Fruit fly (Drosophila melanogaster) ovary, adult (tissue): ENCODE results near the gene CG33268.
A peak's percentile ranks its signal among the peaks of the same experiment; 100 is the strongest.
"Not testable (repeated sequence)": the region's sequence is repeated elsewhere in the genome, so short reads cannot be mapped to it uniquely, and the experiment has no call there.

Experiments used
- CG17801 ChIP-seq: fragments of 200-800 bp; optimal IDR thresholded peaks from 2 replicates; lab custom pipeline; 2019; ENCODE audit warnings: missing biosample characterization, mild to moderate bottlenecking, missing genetic modification characterization, moderate library complexity; ENCODE audit not compliant: partially characterized antibody

Gene CG33268

dm6 chr3L:11604227-11604626 lies 13.2 kb upstream of the CG33268 start:
- TF ChIP-seq CG17801, result no peak

dm6 chr3L:11602040-11602439 lies 11.0 kb upstream of the CG33268 start:
- no peak for TF ChIP-seq CG17801

- no peak for TF ChIP-seq CG17801
Measured at dm6 chr3L:11601133-11601532, 10.1 kb upstream of the CG33268 start.

- no peak for TF ChIP-seq CG17801
Measured at dm6 chr3L:11599965-11600420, 9.0 kb upstream of the CG33268 start, which contains the start of the genes CG14137 and CG46394. CG14137 (minus strand) TSS chr3L:11600065. CG46394 (plus strand) TSS chr3L:11600370.

dm6 chr3L:11599255-11599654 lies 8.2 kb upstream of the CG33268 start:
- no peak for TF ChIP-seq CG17801

- TF ChIP-seq CG17801, result no peak
Measured at dm6 chr3L:11596585-11597252, 5.7 kb upstream of the CG33268 start, which contains the start of gene CG7368. CG7368 (plus strand) TSS chr3L:11597202.

dm6 chr3L:11593778-11594177 lies 2.7 kb upstream of the CG33268 start:
- no peak for TF ChIP-seq CG17801

- no peak for TF ChIP-seq CG17801
Measured at dm6 chr3L:11591803-11592202, 772 bp upstream of the CG33268 start.

dm6 chr3L:11589395-11589794 lies 1.6 kb downstream of the CG33268 start, which contains the start of gene CG7377:
CG7377 (plus strand) TSS chr3L:11589695.
- not testable (repeated sequence) for TF ChIP-seq CG17801

- no peak for TF ChIP-seq CG17801
Measured at dm6 chr3L:11588594-11588993, 2.4 kb downstream of the CG33268 start.

- TF ChIP-seq CG17801, result peak; percentile 27
Measured at dm6 chr3L:11587720-11588580, 3.1 kb downstream of the CG33268 start, which contains the start of gene rt. rt (minus strand) TSS chr3L:11587770.

- TF ChIP-seq CG17801, result no peak
Measured at dm6 chr3L:11586794-11587462, 4.1 kb downstream of the CG33268 start.

- TF ChIP-seq CG17801, result no peak
Measured at dm6 chr3L:11583964-11584363, 7.1 kb downstream of the CG33268 start, which contains the start of gene CG32086. CG32086 (minus strand) TSS chr3L:11584064.

dm6 chr3L:11582097-11582496 lies 8.9 kb downstream of the CG33268 start, which contains the start of gene CG33269:
CG33269 (minus strand) TSS chr3L:11582197.
- no peak for TF ChIP-seq CG17801

- TF ChIP-seq CG17801, result no peak
Measured at dm6 chr3L:11580919-11581318, 10.1 kb downstream of the CG33268 start, which contains the start of gene CG43391. CG43391 (minus strand) TSS chr3L:11581019.

- TF ChIP-seq CG17801, result no peak
Measured at dm6 chr3L:11579919-11580318, 11.1 kb downstream of the CG33268 start, which contains the start of gene CG43390. CG43390 (minus strand) TSS chr3L:11579950.
